Fruit fly (Drosophila melanogaster) Kc167 (cell line): Measurements from ENCODE around the gene Gss1.

ENCODE experiments used
- Myc ChIP-seq: fragments of >200 bp; optimal IDR thresholded peaks from 2 replicates; lab custom pipeline; 2017; ENCODE audit warnings: missing external identifiers
- psq ChIP-seq: fragments of >200 bp; optimal IDR thresholded peaks from 2 replicates; lab custom pipeline; 2017; ENCODE audit warnings: missing external identifiers
- ttk ChIP-seq: sonication (Bioruptor generic); optimal IDR thresholded peaks from 2 replicates; lab custom pipeline; 2017; ENCODE audit warnings: missing external identifiers

- TF ChIP-seq Myc, result no peak
- TF ChIP-seq psq, result no peak
- no peak for TF ChIP-seq ttk (lab: Kevin White, UChicago)
Measured at dm6 chrX:17856029-17856428, 33.3 kb upstream of the Gss1 start, which contains the start of gene Mco4.
